Fruit fly (Drosophila melanogaster): ENCODE results near the gene CG10195.

dm6 chr2L:19463405-19463804 lies 21.1 kb downstream of the CG10195 start:
- TF ChIP-seq insv (optimal IDR thresholded peaks at IDR 0.05) = no peak
- TF ChIP-seq psq (optimal IDR thresholded peaks at IDR 0.05) = no peak
- TF ChIP-seq h (optimal IDR thresholded peaks at IDR 0.05) = no peak
- no peak for TF ChIP-seq ttk (optimal IDR thresholded peaks at IDR 0.05)
- no peak for TF ChIP-seq Myc (optimal IDR thresholded peaks at IDR 0.05)
- TF ChIP-seq Sin3A (optimal IDR thresholded peaks at IDR 0.05) = no peak

All from Kc167 (cell line).